Fruit fly (Drosophila melanogaster) whole organism, embryonic: ENCODE results near the gene Ndae1.
A peak's percentile ranks its signal among the peaks of the same experiment; 100 is the strongest.

ENCODE experiments used
- Ada2b ChIP-seq: fragments of 200-800 bp; sonication (Bioruptor generic); IDR thresholded peaks from 2 replicates; pipeline ENCODE4 v1.3.6; 2022; ENCODE audit warnings: missing biosample characterization, missing genetic modification characterization
- C15 ChIP-seq: fragments of 200-800 bp; sonication (Bioruptor generic); IDR thresholded peaks from 3 replicates; pipeline ENCODE4 v1.3.6; 2022; ENCODE audit warnings: missing biosample characterization, missing genetic modification characterization
- CG10431 ChIP-seq: fragments of 200-800 bp; sonication (Bioruptor generic); optimal IDR thresholded peaks from 3 replicates; lab custom pipeline; 2018; ENCODE audit warnings: missing biosample characterization, mild to moderate bottlenecking, missing genetic modification characterization
- CG11247 ChIP-seq: fragments of 200-800 bp; sonication (Bioruptor generic); IDR thresholded peaks from 2 replicates; pipeline ENCODE4 v1.3.6; 2022; ENCODE audit warnings: missing biosample characterization, missing genetic modification characterization
- CG12155 ChIP-seq: fragments of 200-800 bp; sonication (Bioruptor generic); optimal IDR thresholded peaks from 3 replicates; lab custom pipeline; 2016; ENCODE audit warnings: missing biosample characterization, missing genetic modification characterization
- CG12219 ChIP-seq: fragments of 200-800 bp; sonication (Bioruptor generic); optimal IDR thresholded peaks from 3 replicates; lab custom pipeline; 2018; ENCODE audit warnings: missing biosample characterization, mild to moderate bottlenecking, missing genetic modification characterization
- CG13424 ChIP-seq: fragments of 200-800 bp; sonication (Bioruptor generic); optimal IDR thresholded peaks from 2 replicates; lab custom pipeline; 2019; ENCODE audit warnings: missing biosample characterization, mild to moderate bottlenecking, missing genetic modification characterization, moderate library complexity
- CG13624 ChIP-seq: fragments of 200-800 bp; sonication (Bioruptor generic); optimal IDR thresholded peaks from 2 replicates; lab custom pipeline; 2016; ENCODE audit warnings: missing biosample characterization, missing genetic modification characterization
- CG14860 ChIP-seq: fragments of 200-800 bp; sonication (Bioruptor generic); IDR thresholded peaks from 3 replicates; pipeline ENCODE4 v1.3.6; 2022; ENCODE audit warnings: missing biosample characterization, missing genetic modification characterization; ENCODE audit not compliant: partially characterized antibody
- CG17802 ChIP-seq: fragments of 200-800 bp; sonication (Bioruptor generic); optimal IDR thresholded peaks from 2 replicates; lab custom pipeline; 2018; ENCODE audit warnings: missing biosample characterization, mild to moderate bottlenecking, missing genetic modification characterization, moderate library complexity
- CG1792 ChIP-seq: fragments of 200-800 bp; sonication (Bioruptor generic); optimal IDR thresholded peaks from 2 replicates; lab custom pipeline; 2016; ENCODE audit warnings: missing biosample characterization, missing genetic modification characterization
- CG18476 ChIP-seq: fragments of 200-800 bp; sonication (Bioruptor generic); optimal IDR thresholded peaks from 2 replicates; lab custom pipeline; 2016; ENCODE audit warnings: missing biosample characterization, mild to moderate bottlenecking, missing genetic modification characterization
- CG2120 ChIP-seq: fragments of 200-800 bp; sonication (Bioruptor generic); optimal IDR thresholded peaks from 3 replicates; lab custom pipeline; 2016; ENCODE audit warnings: missing biosample characterization, missing genetic modification characterization
- CG3847 ChIP-seq: fragments of 200-800 bp; sonication (Bioruptor generic); IDR thresholded peaks from 2 replicates; pipeline ENCODE4 v1.3.6; 2022; ENCODE audit warnings: missing biosample characterization, missing genetic modification characterization
- CG4820 ChIP-seq: fragments of 200-800 bp; sonication (Bioruptor generic); optimal IDR thresholded peaks from 3 replicates; lab custom pipeline; 2016; ENCODE audit warnings: missing biosample characterization, missing genetic modification characterization
- CG5245 ChIP-seq: fragments of 200-800 bp; sonication (Bioruptor generic); optimal IDR thresholded peaks from 3 replicates; lab custom pipeline; 2016; ENCODE audit warnings: missing biosample characterization, missing genetic modification characterization
- CG6791 ChIP-seq: fragments of 200-800 bp; sonication (Bioruptor generic); IDR thresholded peaks from 3 replicates; pipeline ENCODE4 v1.3.6; 2022; ENCODE audit warnings: missing biosample characterization, missing genetic modification characterization; ENCODE audit not compliant: partially characterized antibody
- CG7786 ChIP-seq: fragments of 200-800 bp; sonication (Bioruptor generic); optimal IDR thresholded peaks from 2 replicates; lab custom pipeline; 2016; ENCODE audit warnings: missing biosample characterization, missing genetic modification characterization
- CG9817 ChIP-seq: fragments of 200-800 bp; sonication (Bioruptor generic); optimal IDR thresholded peaks from 2 replicates; lab custom pipeline; 2018; ENCODE audit warnings: missing biosample characterization, mild to moderate bottlenecking, missing genetic modification characterization, moderate library complexity
- CG9932 ChIP-seq: fragments of 200-800 bp; sonication (Bioruptor generic); IDR thresholded peaks from 2 replicates; pipeline ENCODE4 v1.3.6; 2022; ENCODE audit warnings: missing biosample characterization, missing genetic modification characterization
- Ets65A ChIP-seq: fragments of 200-800 bp; sonication (Bioruptor generic); peaks from one replicate; lab custom pipeline; 2016; ENCODE audit warnings: missing biosample characterization, missing genetic modification characterization
- Fer1 ChIP-seq: fragments of 200-800 bp; sonication (Bioruptor generic); optimal IDR thresholded peaks from 2 replicates; lab custom pipeline; 2017; ENCODE audit warnings: missing biosample characterization, mild to moderate bottlenecking, missing genetic modification characterization
- H2.0 ChIP-seq: fragments of 200-800 bp; sonication (Bioruptor generic); IDR thresholded peaks from 2 replicates; pipeline ENCODE4 v1.3.6; 2022; ENCODE audit warnings: missing biosample characterization, missing genetic modification characterization
- Hmr ChIP-seq: fragments of 200-800 bp; sonication (Bioruptor generic); optimal IDR thresholded peaks from 3 replicates; lab custom pipeline; 2017; ENCODE audit warnings: mild to moderate bottlenecking, missing biosample characterization, missing genetic modification reagents, missing genetic modification characterization
- Hsf ChIP-seq: fragments of 200-800 bp; sonication (Bioruptor generic); optimal IDR thresholded peaks from 3 replicates; lab custom pipeline; 2016; ENCODE audit warnings: missing biosample characterization, missing genetic modification characterization
- Med ChIP-seq: fragments of 200-800 bp; sonication (Bioruptor generic); peaks from one replicate; lab custom pipeline; 2016; ENCODE audit warnings: missing biosample characterization, missing genetic modification characterization, mild to moderate bottlenecking, inconsistent platforms, moderate library complexity
- Mrtf ChIP-seq: fragments of 200-800 bp; sonication (Bioruptor generic); IDR thresholded peaks from 3 replicates; pipeline ENCODE4 v1.3.6; 2022; ENCODE audit warnings: missing biosample characterization, missing genetic modification characterization
- NC2β ChIP-seq: fragments of 200-800 bp; sonication (Bioruptor generic); optimal IDR thresholded peaks from 2 replicates; lab custom pipeline; 2016; ENCODE audit warnings: missing biosample characterization, missing genetic modification characterization
- Nf-YB ChIP-seq: fragments of 200-800 bp; sonication (Bioruptor generic); optimal IDR thresholded peaks from 3 replicates; lab custom pipeline; 2019; ENCODE audit warnings: missing biosample characterization, mild to moderate bottlenecking, missing genetic modification characterization, moderate library complexity
- NfI ChIP-seq: fragments of 200-800 bp; sonication (Bioruptor generic); optimal IDR thresholded peaks from 3 replicates; lab custom pipeline; 2018; ENCODE audit warnings: missing biosample characterization, mild to moderate bottlenecking, missing genetic modification characterization, moderate library complexity
- Ptx1 ChIP-seq: fragments of 200-800 bp; sonication (Bioruptor generic); IDR thresholded peaks from 2 replicates; pipeline ENCODE4 v1.3.6; 2022; ENCODE audit warnings: missing biosample characterization, missing genetic modification characterization
- Sox102F ChIP-seq: fragments of 200-800 bp; sonication (Bioruptor generic); optimal IDR thresholded peaks from 2 replicates; lab custom pipeline; 2018; ENCODE audit warnings: missing biosample characterization, mild to moderate bottlenecking, missing genetic modification characterization, moderate library complexity
- al ChIP-seq: fragments of 200-800 bp; sonication (Bioruptor generic); IDR thresholded peaks from 2 replicates; pipeline ENCODE4 v1.3.6; 2022; ENCODE audit warnings: missing biosample characterization, missing genetic modification characterization
- ara ChIP-seq: fragments of 200-800 bp; sonication (Bioruptor generic); IDR thresholded peaks from 2 replicates; pipeline ENCODE4 v1.3.6; 2022; ENCODE audit warnings: missing biosample characterization, missing genetic modification characterization
- bab2 ChIP-seq: fragments of 200-800 bp; sonication (Bioruptor generic); optimal IDR thresholded peaks from 2 replicates; lab custom pipeline; 2016; ENCODE audit warnings: missing biosample characterization, missing genetic modification characterization
- bcd ChIP-seq: fragments of 200-800 bp; sonication (Bioruptor generic); optimal IDR thresholded peaks from 2 replicates; lab custom pipeline; 2017; ENCODE audit warnings: missing biosample characterization, mild to moderate bottlenecking, missing genetic modification characterization
- chif ChIP-seq, 2 experiments: fragments of 200-800 bp; sonication (Bioruptor generic); optimal IDR thresholded peaks; 3 replicates each; lab custom pipeline; 2016; ENCODE audit warnings: missing biosample characterization in 2 of 2, missing genetic modification characterization in 2 of 2
- ci ChIP-seq: fragments of 200-800 bp; sonication (Bioruptor generic); IDR thresholded peaks from 3 replicates; pipeline ENCODE4 v1.3.6; 2022; ENCODE audit warnings: missing biosample characterization, missing genetic modification characterization
- da ChIP-seq: fragments of 200-800 bp; sonication (Bioruptor generic); optimal IDR thresholded peaks from 2 replicates; lab custom pipeline; 2016; ENCODE audit warnings: missing biosample characterization, missing genetic modification characterization
- dysf ChIP-seq: fragments of 200-800 bp; sonication (Bioruptor generic); IDR thresholded peaks from 3 replicates; pipeline ENCODE4 v1.3.6; 2022; ENCODE audit warnings: missing biosample characterization, missing genetic modification characterization
- grau ChIP-seq: fragments of 200-800 bp; optimal IDR thresholded peaks from 3 replicates; lab custom pipeline; 2019; ENCODE audit warnings: missing biosample characterization, mild to moderate bottlenecking, missing genetic modification characterization, moderate library complexity
- hth ChIP-seq: fragments of >200 bp; optimal IDR thresholded peaks from 2 replicates; lab custom pipeline; 2017; ENCODE audit warnings: inconsistent platforms
- lmd ChIP-seq: fragments of 200-800 bp; sonication (Bioruptor generic); IDR thresholded peaks from 2 replicates; pipeline ENCODE4 v1.3.6; 2022; ENCODE audit warnings: missing biosample characterization, missing genetic modification characterization
- lola ChIP-seq, 3 experiments: fragments of >200 bp in 2 of 3; fragments of 200-800 bp in 1 of 3; sonication (Bioruptor generic) in 1 of 3; optimal IDR thresholded peaks; 2 replicates each; lab custom pipeline; 2017 to 2019; ENCODE audit warnings: missing biosample characterization in 3 of 3, missing genetic modification characterization in 3 of 3, mild to moderate bottlenecking in 1 of 3, moderate library complexity in 1 of 3
- nom ChIP-seq: fragments of 200-800 bp; sonication (Bioruptor generic); optimal IDR thresholded peaks from 2 replicates; lab custom pipeline; 2017; ENCODE audit warnings: missing biosample characterization, missing genetic modification characterization, mild to moderate bottlenecking, moderate library complexity, missing genetic modification reagents
- odd ChIP-seq: fragments of 200-800 bp; sonication (Bioruptor generic); optimal IDR thresholded peaks from 2 replicates; lab custom pipeline; 2017; ENCODE audit warnings: missing biosample characterization, mild to moderate bottlenecking, missing genetic modification characterization
- ro ChIP-seq: fragments of 200-800 bp; sonication (Bioruptor generic); IDR thresholded peaks from 2 replicates; pipeline ENCODE4 v1.3.6; 2022; ENCODE audit warnings: missing biosample characterization, missing genetic modification characterization
- tgo ChIP-seq: fragments of 200-800 bp; sonication (Bioruptor generic); IDR thresholded peaks from 3 replicates; pipeline ENCODE4 v1.3.6; 2022; ENCODE audit warnings: missing biosample characterization, missing genetic modification characterization
- unpg ChIP-seq: fragments of 200-800 bp; sonication (Bioruptor generic); optimal IDR thresholded peaks from 3 replicates; lab custom pipeline; 2018; ENCODE audit warnings: missing biosample characterization, mild to moderate bottlenecking, missing genetic modification characterization, moderate library complexity
- vvl ChIP-seq: fragments of 200-800 bp; sonication (Bioruptor generic); IDR thresholded peaks from 2 replicates; pipeline ENCODE4 v1.3.6; 2022; ENCODE audit warnings: missing biosample characterization, missing genetic modification characterization
- wek ChIP-seq: fragments of 200-800 bp; sonication (Bioruptor generic); optimal IDR thresholded peaks from 3 replicates; lab custom pipeline; 2018; ENCODE audit warnings: missing biosample characterization, mild to moderate bottlenecking, missing genetic modification characterization, moderate library complexity

Gene Ndae1

dm6 chr2L:7175786-7176185 lies 73.4 kb downstream of the Ndae1 start (continued):
- TF ChIP-seq CG4820 (GFP tag; lab: Kevin White, UChicago) (peak; percentile 47), CG13624 (GFP tag; lab: Kevin White, UChicago) (peak; percentile 16), NC2β (GFP tag; lab: Kevin White, UChicago) (no peak), H2.0 (GFP tag; lab: Robert Waterston, UW) (0 out of 2 replicates have a peak, but pooled peaks have one; percentile 31), lola (GFP tag; optimal IDR thresholded peaks at IDR 0.05; lab: Kevin White, UChicago) (no peak), bab2 (peak; percentile 18), Sox102F (GFP tag; lab: Kevin White, UChicago) (peak; percentile 45), C15 (GFP tag; lab: Robert Waterston, UW) (no peak), Fer1 (GFP tag; lab: Kevin White, UChicago) (no peak), da (no peak), Ptx1 (peak; percentile 55; the same call in 1 of the 2 replicates), CG13424 (no peak), CG14860 (GFP tag; lab: Robert Waterston, UW) (no peak), hth (lab: Kevin White, UChicago) (no peak), CG12155 (no peak), Ets65A (peak; percentile 95), nom (no peak), CG18476 (GFP tag; lab: Kevin White, UChicago) (no peak), CG9932 (GFP tag; lab: Robert Waterston, UW) (no peak), CG3847 (GFP tag; lab: Robert Waterston, UW) (no peak), dysf (GFP tag; lab: Robert Waterston, UW) (peak; percentile 44; the same call in 1 of the 3 replicates), Hmr (no peak), CG9817 (peak; percentile 7), CG2120 (GFP tag; lab: Kevin White, UChicago) (no peak), tgo (GFP tag; lab: Robert Waterston, UW) (peak; percentile 60), CG12219 (GFP tag; lab: Kevin White, UChicago) (no peak), CG11247 (no peak), Med (GFP tag; lab: Kevin White, UChicago) (peak; percentile 87), Ada2b (GFP tag; lab: Robert Waterston, UW) (peak; percentile 47; the same call in 1 of the 2 replicates), CG5245 (GFP tag; lab: Kevin White, UChicago) (peak; percentile 18), Hsf (GFP tag; lab: Kevin White, UChicago) (peak; percentile 39), NfI (GFP tag; lab: Kevin White, UChicago) (peak; percentile 39), odd (GFP tag; lab: Kevin White, UChicago) (no peak), Nf-YB (GFP tag; lab: Kevin White, UChicago) (no peak), ro (GFP tag; lab: Robert Waterston, UW) (no peak), unpg (peak; percentile 45), bcd (GFP tag; lab: Kevin White, UChicago) (peak; percentile 12), CG7786 (GFP tag; lab: Kevin White, UChicago) (no peak), al (GFP tag; lab: Robert Waterston, UW) (no peak), CG1792 (GFP tag; lab: Kevin White, UChicago) (peak; percentile 6), ara (GFP tag; lab: Robert Waterston, UW) (no peak), grau (tag; lab: Kevin White, UChicago) (peak; percentile 13), chif (GFP tag; optimal IDR thresholded peaks at IDR 0.05; lab: Kevin White, UChicago) (peak in 1 of 2 experiments; percentile 44), ci (GFP tag; lab: Robert Waterston, UW) (no peak), CG17802 (tag; lab: Kevin White, UChicago) (no peak), CG6791 (GFP tag; lab: Robert Waterston, UW) (no peak), lmd (GFP tag; lab: Robert Waterston, UW) (no peak), vvl (GFP tag; lab: Robert Waterston, UW) (peak; percentile 43; the same call in 1 of the 2 replicates), Mrtf (GFP tag; lab: Robert Waterston, UW) (peak; percentile 43; the same call in 1 of the 3 replicates), CG10431 (GFP tag; lab: Kevin White, UChicago) (no peak), wek (GFP tag; lab: Kevin White, UChicago) (no peak)
